Worm (Caenorhabditis elegans) whole organism, L4 larva: ENCODE results near the gene F59B2.14.
A peak's percentile ranks its signal among the peaks of the same experiment; 100 is the strongest.

ENCODE experiments used
- D1046.2 ChIP-seq: fragments of 200-800 bp; sonication (Bioruptor generic); IDR thresholded peaks from 2 replicates; pipeline ENCODE4 v1.3.6; 2022; ENCODE audit warnings: missing genetic modification characterization, missing compliant biosample characterization
- Y105C5A.15 ChIP-seq: fragments of 200-800 bp; sonication (Bioruptor generic); IDR thresholded peaks from 2 replicates; pipeline ENCODE4 v1.3.6; 2022; ENCODE audit warnings: missing genetic modification characterization, missing compliant biosample characterization
- Y48G9A.11 ChIP-seq: fragments of 200-800 bp; sonication (Bioruptor generic); IDR thresholded peaks from 2 replicates; pipeline ENCODE4 v1.3.6; 2022; ENCODE audit warnings: missing genetic modification reagents, missing genetic modification characterization, missing compliant biosample characterization
- Y75B8A.6 ChIP-seq: fragments of 200-800 bp; sonication (Bioruptor generic); IDR thresholded peaks from 2 replicates; pipeline ENCODE4 v1.3.6; 2022; ENCODE audit warnings: missing genetic modification reagents, missing genetic modification characterization, missing compliant biosample characterization
- ZK337.2 ChIP-seq: fragments of 200-800 bp; sonication (Bioruptor generic); IDR thresholded peaks from 2 replicates; pipeline ENCODE4 v1.3.6; 2022; ENCODE audit warnings: missing genetic modification reagents, missing genetic modification characterization, missing compliant biosample characterization
- aha-1 ChIP-seq: fragments of 150-350 bp; peaks from one replicate; lab custom pipeline; 2014; ENCODE audit warnings: missing biosample characterization, missing genetic modification characterization
- ama-1 ChIP-seq: fragments of 150-350 bp; optimal IDR thresholded peaks from 2 replicates; lab custom pipeline; 2014; ENCODE audit warnings: inconsistent platforms, mixed read lengths
- attf-4 ChIP-seq: sonication (generic microtip); optimal IDR thresholded peaks from 3 replicates; lab custom pipeline; 2017; ENCODE audit warnings: missing biosample characterization, missing genetic modification characterization
- ceh-20 ChIP-seq: fragments of 200-800 bp; sonication (Bioruptor generic); IDR thresholded peaks from 2 replicates; pipeline ENCODE4 v1.3.6; 2022; ENCODE audit warnings: missing genetic modification reagents, missing genetic modification characterization, missing compliant biosample characterization
- ceh-32 ChIP-seq: sonication (generic microtip); optimal IDR thresholded peaks from 2 replicates; lab custom pipeline; 2016; ENCODE audit warnings: mild to moderate bottlenecking, missing genetic modification characterization, missing compliant biosample characterization; ENCODE audit not compliant: poor library complexity
- ces-1 ChIP-seq: fragments of 150-350 bp; sonication (generic microtip); optimal IDR thresholded peaks from 4 replicates; lab custom pipeline; 2014; ENCODE audit warnings: missing biosample characterization, missing genetic modification reagents, missing genetic modification characterization
- daf-12 ChIP-seq: fragments of 150-350 bp; optimal IDR thresholded peaks from 2 replicates; lab custom pipeline; 2014; ENCODE audit warnings: missing biosample characterization, missing genetic modification reagents, missing genetic modification characterization
- daf-16 ChIP-seq, 3 experiments: sonication (generic microtip); optimal IDR thresholded peaks; 2 replicates each; lab custom pipeline; 2016 to 2017; ENCODE audit warnings: missing genetic modification characterization in 3 of 3, missing genetic modification reagents in 3 of 3, mild to moderate bottlenecking in 2 of 3, missing compliant biosample characterization in 2 of 3, missing biosample characterization in 1 of 3, moderate library complexity in 1 of 3
- dmd-8 ChIP-seq: fragments of 200-800 bp; sonication (Bioruptor generic); IDR thresholded peaks from 2 replicates; pipeline ENCODE4 v1.3.6; 2022; ENCODE audit warnings: missing genetic modification characterization, missing compliant biosample characterization
- dpl-1 ChIP-seq: fragments of 150-350 bp; optimal IDR thresholded peaks from 2 replicates; lab custom pipeline; 2014; ENCODE audit warnings: missing biosample characterization, missing genetic modification reagents, missing genetic modification characterization
- dve-1 ChIP-seq: sonication (generic microtip); optimal IDR thresholded peaks from 2 replicates; lab custom pipeline; 2017; ENCODE audit warnings: antibody characterized with exemption, mild to moderate bottlenecking, missing genetic modification characterization, missing compliant biosample characterization; ENCODE audit not compliant: insufficient read depth
- egl-27 ChIP-seq: sonication (generic microtip); optimal IDR thresholded peaks from 3 replicates; lab custom pipeline; 2017; ENCODE audit warnings: missing biosample characterization, missing genetic modification reagents, missing genetic modification characterization
- gei-8 ChIP-seq: fragments of 200-800 bp; sonication (Bioruptor generic); optimal IDR thresholded peaks from 2 replicates; lab custom pipeline; 2018; ENCODE audit warnings: mild to moderate bottlenecking, missing genetic modification characterization, missing compliant biosample characterization
- hif-1 ChIP-seq, 2 experiments: sonication (generic microtip); optimal IDR thresholded peaks; 2 replicates each; lab custom pipeline; 2016 to 2017; ENCODE audit warnings: missing compliant biosample characterization in 2 of 2, missing genetic modification characterization in 2 of 2, missing genetic modification reagents in 2 of 2, missing genotype in 2 of 2, mild to moderate bottlenecking in 1 of 2
- hlh-30 ChIP-seq: sonication (generic microtip); optimal IDR thresholded peaks from 2 replicates; lab custom pipeline; 2017; ENCODE audit warnings: antibody characterized with exemption, mild to moderate bottlenecking, missing genetic modification characterization, missing compliant biosample characterization; ENCODE audit not compliant: insufficient read depth
- hmg-1.1 ChIP-seq: fragments of 200-800 bp; sonication (Bioruptor generic); IDR thresholded peaks from 2 replicates; pipeline ENCODE4 v1.3.6; 2022; ENCODE audit warnings: missing genetic modification reagents, missing genetic modification characterization, missing compliant biosample characterization
- lin-13 ChIP-seq: fragments of 150-350 bp; optimal IDR thresholded peaks from 2 replicates; lab custom pipeline; 2014; ENCODE audit warnings: missing biosample characterization, missing genetic modification reagents, missing genetic modification characterization
- lin-29 ChIP-seq: fragments of 200-800 bp; sonication (Bioruptor generic); IDR thresholded peaks from 2 replicates; pipeline ENCODE4 v1.3.6; 2022; ENCODE audit warnings: missing genetic modification reagents, missing genetic modification characterization, missing compliant biosample characterization
- lir-3 ChIP-seq: sonication (generic microtip); optimal IDR thresholded peaks from 2 replicates; lab custom pipeline; 2016; ENCODE audit warnings: mild to moderate bottlenecking, missing genetic modification characterization, missing compliant biosample characterization
- lsy-2 ChIP-seq, 2 experiments: fragments of 150-350 bp in 1 of 2; sonication (generic microtip) in 1 of 2; optimal IDR thresholded peaks; 2 replicates each; lab custom pipeline; 2014 to 2017; ENCODE audit warnings: missing biosample characterization in 2 of 2, missing genetic modification characterization in 2 of 2
- mdl-1 ChIP-seq, 2 experiments: fragments of 150-350 bp in 1 of 2; sonication (generic microtip) in 1 of 2; optimal IDR thresholded peaks; 2 replicates each; lab custom pipeline; 2014 to 2017; ENCODE audit warnings: missing biosample characterization in 2 of 2, missing genetic modification characterization in 2 of 2
- mdt-29 ChIP-seq: fragments of 200-800 bp; sonication (Bioruptor generic); IDR thresholded peaks from 2 replicates; pipeline ENCODE4 v1.3.6; 2022; ENCODE audit warnings: missing genetic modification reagents, missing genetic modification characterization, missing compliant biosample characterization
- mep-1 ChIP-seq: fragments of 150-350 bp; sonication (generic microtip); optimal IDR thresholded peaks from 3 replicates; lab custom pipeline; 2014; ENCODE audit warnings: missing biosample characterization, missing genetic modification characterization
- mxl-3 ChIP-seq: fragments of 200-800 bp; sonication (Bioruptor generic); optimal IDR thresholded peaks from 2 replicates; lab custom pipeline; 2018; ENCODE audit warnings: mild to moderate bottlenecking, missing genetic modification characterization, missing compliant biosample characterization
- nhr-237 ChIP-seq: sonication (generic microtip); optimal IDR thresholded peaks from 2 replicates; lab custom pipeline; 2017; ENCODE audit warnings: missing biosample characterization, missing genetic modification characterization
- nhr-28 ChIP-seq: fragments of 150-350 bp; optimal IDR thresholded peaks from 2 replicates; lab custom pipeline; 2014; ENCODE audit warnings: missing biosample characterization, missing genetic modification characterization
- nhr-42 ChIP-seq: fragments of 200-800 bp; sonication (Bioruptor generic); IDR thresholded peaks from 2 replicates; pipeline ENCODE4 v1.3.6; 2022; ENCODE audit warnings: missing genetic modification characterization, missing compliant biosample characterization
- nhr-48 ChIP-seq: sonication (generic microtip); optimal IDR thresholded peaks from 2 replicates; lab custom pipeline; 2016; ENCODE audit warnings: mild to moderate bottlenecking, missing genetic modification characterization, missing compliant biosample characterization
- nhr-76 ChIP-seq: fragments of 150-350 bp; optimal IDR thresholded peaks from 2 replicates; lab custom pipeline; 2014; ENCODE audit warnings: missing biosample characterization, missing genetic modification characterization
- nhr-77 ChIP-seq: fragments of 150-350 bp; optimal IDR thresholded peaks from 2 replicates; lab custom pipeline; 2014; ENCODE audit warnings: missing biosample characterization, missing genetic modification characterization
- pqm-1 ChIP-seq: sonication (generic microtip); optimal IDR thresholded peaks from 2 replicates; lab custom pipeline; 2017; ENCODE audit warnings: missing biosample characterization, missing genetic modification characterization
- rbr-2 ChIP-seq: sonication (generic microtip); optimal IDR thresholded peaks from 2 replicates; lab custom pipeline; 2016; ENCODE audit warnings: missing genotype, missing genetic modification characterization, missing compliant biosample characterization
- saeg-2 ChIP-seq: fragments of 200-800 bp; sonication (Bioruptor generic); IDR thresholded peaks from 2 replicates; pipeline ENCODE4 v1.3.6; 2022; ENCODE audit warnings: missing genetic modification reagents, missing genetic modification characterization, missing compliant biosample characterization
- sdz-12 ChIP-seq: fragments of 200-800 bp; sonication (Bioruptor generic); optimal IDR thresholded peaks from 2 replicates; lab custom pipeline; 2018; ENCODE audit warnings: mild to moderate bottlenecking, missing genetic modification characterization, missing compliant biosample characterization
- set-16 ChIP-seq: fragments of 200-800 bp; sonication (Bioruptor generic); IDR thresholded peaks from 2 replicates; pipeline ENCODE4 v1.3.6; 2022; ENCODE audit warnings: missing genetic modification reagents, missing genetic modification characterization, missing compliant biosample characterization
- spr-3 ChIP-seq: fragments of 200-800 bp; sonication (Bioruptor generic); optimal IDR thresholded peaks from 2 replicates; lab custom pipeline; 2018; ENCODE audit warnings: mild to moderate bottlenecking, missing genetic modification characterization, missing compliant biosample characterization
- tag-97 ChIP-seq: fragments of 200-800 bp; sonication (Bioruptor generic); IDR thresholded peaks from 2 replicates; pipeline ENCODE4 v1.3.6; 2022; ENCODE audit warnings: missing genetic modification characterization, missing compliant biosample characterization
- tra-1 ChIP-seq: fragments of 200-800 bp; sonication (Bioruptor generic); IDR thresholded peaks from 2 replicates; pipeline ENCODE4 v1.3.6; 2022; ENCODE audit warnings: missing genetic modification reagents, missing genetic modification characterization, missing compliant biosample characterization
- unc-62 ChIP-seq, 3 experiments: fragments of 150-350 bp in 1 of 3; sonication (generic microtip); optimal IDR thresholded peaks in 2 of 3; peaks in 1 of 3; 1 replicate in 1 of 3; 2 replicates in 2 of 3; lab custom pipeline; 2014 to 2017; ENCODE audit warnings: missing biosample characterization in 3 of 3, missing genetic modification characterization in 3 of 3, missing genetic modification reagents in 3 of 3, missing genotype in 1 of 3
- vab-7 ChIP-seq: fragments of 200-800 bp; sonication (Bioruptor generic); IDR thresholded peaks from 2 replicates; pipeline ENCODE4 v1.3.6; 2022; ENCODE audit warnings: missing genetic modification reagents, missing genetic modification characterization, missing compliant biosample characterization
- zfp-2 ChIP-seq: sonication (generic microtip); optimal IDR thresholded peaks from 2 replicates; lab custom pipeline; 2016; ENCODE audit warnings: mild to moderate bottlenecking, missing genetic modification characterization, missing compliant biosample characterization
- zip-2 ChIP-seq: fragments of 150-350 bp; optimal IDR thresholded peaks from 2 replicates; lab custom pipeline; 2014; ENCODE audit warnings: missing biosample characterization, missing genetic modification characterization

F59B2.14 gene

ce11 chrIII:8988544-8988943, 33.9 kb downstream of the F59B2.14 start (continued):
- no peak for TF ChIP-seq daf-12 (tag; lab: Kevin White, UChicago)
- no peak for TF ChIP-seq lin-29 (GFP tag; lab: Robert Waterston, UW)
- no peak for TF ChIP-seq pqm-1 (tag; lab: Kevin White, UChicago)
- TF ChIP-seq nhr-42 (GFP tag; lab: Robert Waterston, UW), result no peak
- TF ChIP-seq hlh-30 (tag; lab: Kevin White, UChicago), result peak; percentile 18
- no peak for TF ChIP-seq tra-1 (GFP tag; lab: Robert Waterston, UW)
- TF ChIP-seq daf-16 (GFP tag; optimal IDR thresholded peaks at IDR 0.05; lab: Kevin White, UChicago), result no peak
- TF ChIP-seq daf-16 (tag; optimal IDR thresholded peaks at IDR 0.05; lab: Kevin White, UChicago), result peak; percentile 10
- TF ChIP-seq saeg-2, result no peak
- no peak for TF ChIP-seq dpl-1 (GFP tag; lab: Kevin White, UChicago)
- TF ChIP-seq aha-1, result peak; percentile 94

ce11 chrIII:8988061-8988460, 34.4 kb downstream of the F59B2.14 start:
- TF ChIP-seq nhr-76 (tag; lab: Kevin White, UChicago), result no peak
- no peak for TF ChIP-seq ceh-32 (tag; lab: Kevin White, UChicago)
- no peak for TF ChIP-seq rbr-2
- no peak for TF ChIP-seq lir-3 (tag; lab: Kevin White, UChicago)
- no peak for TF ChIP-seq ceh-20 (GFP tag; lab: Robert Waterston, UW)
- TF ChIP-seq saeg-2, result no peak
- TF ChIP-seq, all 104 proteins: peak for 0

DNA sequence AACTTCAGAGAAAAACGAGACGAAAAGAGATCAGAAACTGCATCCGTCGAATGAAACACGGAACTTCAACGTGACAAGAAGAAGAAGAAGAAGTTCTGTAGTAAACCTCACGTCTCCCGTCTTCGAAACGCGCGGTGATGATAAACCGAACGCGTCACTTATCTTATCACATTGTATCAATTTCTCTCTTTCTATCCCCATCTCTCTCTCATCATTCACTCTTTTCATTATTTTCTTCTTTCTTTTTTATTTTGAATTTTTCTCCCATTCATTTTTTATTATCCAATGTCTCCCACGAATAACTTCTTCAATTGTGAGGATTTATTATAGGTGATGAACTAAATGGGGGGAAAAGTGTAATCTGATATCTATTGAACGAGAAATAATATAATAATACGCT, 35.6 kb downstream of the F59B2.14 start:
- TF ChIP-seq lin-29 (GFP tag; lab: Robert Waterston, UW) (no peak), ceh-32 (tag; lab: Kevin White, UChicago) (no peak), mdl-1 (tag; optimal IDR thresholded peaks at IDR 0.05; lab: Kevin White, UChicago) (peak; percentile 42 to 75), nhr-48 (tag; lab: Kevin White, UChicago) (peak; percentile 63), gei-8 (no peak), vab-7 (GFP tag; lab: Robert Waterston, UW) (no peak), ama-1 (lab: Kevin White, UChicago) (no peak), hif-1 (tag; optimal IDR thresholded peaks at IDR 0.05; lab: Kevin White, UChicago) (no peak), unc-62 (GFP tag; optimal IDR thresholded peaks at IDR 0.05 in 1 of 2; lab: Kevin White, UChicago) (peak in 1 of 2 experiments; percentile 8), unc-62 (tag; optimal IDR thresholded peaks at IDR 0.05; lab: Kevin White, UChicago) (no peak), dmd-8 (GFP tag; lab: Robert Waterston, UW) (no peak), sdz-12 (no peak), ces-1 (GFP tag; lab: Kevin White, UChicago) (no peak), hlh-30 (tag; lab: Kevin White, UChicago) (peak; percentile 70), D1046.2 (GFP tag; lab: Robert Waterston, UW) (no peak), Y75B8A.6 (GFP tag; lab: Robert Waterston, UW) (no peak), attf-4 (tag; lab: Kevin White, UChicago) (no peak), lsy-2 (tag; optimal IDR thresholded peaks at IDR 0.05; lab: Kevin White, UChicago) (peak; percentile 14 to 54), egl-27 (tag; lab: Kevin White, UChicago) (no peak), set-16 (no peak), ZK337.2 (GFP tag; lab: Robert Waterston, UW) (no peak), nhr-28 (tag; lab: Kevin White, UChicago) (peak; percentile 49), zip-2 (no peak), hmg-1.1 (GFP tag; lab: Robert Waterston, UW) (no peak), lin-13 (GFP tag; lab: Kevin White, UChicago) (no peak), mep-1 (tag; lab: Kevin White, UChicago) (peak; percentile 21), mxl-3 (GFP tag; lab: Kevin White, UChicago) (peak; percentile 78), mdt-29 (GFP tag; lab: Robert Waterston, UW) (no peak), dve-1 (tag; lab: Kevin White, UChicago) (peak; percentile 69), tag-97 (no peak), Y105C5A.15 (no peak), nhr-77 (tag; lab: Kevin White, UChicago) (no peak), nhr-237 (tag; lab: Kevin White, UChicago) (no peak), zfp-2 (no peak), Y48G9A.11 (no peak), nhr-76 (tag; lab: Kevin White, UChicago) (no peak), spr-3 (GFP tag; lab: Kevin White, UChicago) (no peak), rbr-2 (no peak)
